Worm (Caenorhabditis elegans) whole organism, dauer: ENCODE results near the gene F09B12.5.

Source experiments
- unc-62 ChIP-seq: sonication (generic microtip); optimal IDR thresholded peaks from 2 replicates; lab custom pipeline; 2017; ENCODE audit warnings: missing biosample characterization, missing genetic modification reagents, missing genetic modification characterization

Gene F09B12.5

ce11 chrX:15096277-15096676, 11.8 kb downstream of the F09B12.5 start:
- no peak for TF ChIP-seq unc-62 (GFP tag; lab: Kevin White, UChicago)

ce11 chrX:15097763-15098162, 13.3 kb downstream of the F09B12.5 start, which contains the start of gene F09B12.3:
Gene F09B12.3, minus strand, starts transcription at chrX:15097954.
- TF ChIP-seq unc-62 (GFP tag; lab: Kevin White, UChicago) = no peak

- TF ChIP-seq unc-62 (GFP tag; lab: Kevin White, UChicago) = no peak
Observed at ce11 chrX:15100369-15100963, 16.0 kb downstream of the F09B12.5 start, which contains the start of gene dhhc-1. Gene dhhc-1, minus strand, starts transcription at chrX:15100419.

- no peak for TF ChIP-seq unc-62 (GFP tag; lab: Kevin White, UChicago)
Observed at ce11 chrX:15103481-15103880, 19.0 kb downstream of the F09B12.5 start.

- TF ChIP-seq unc-62 (GFP tag; lab: Kevin White, UChicago) = no peak
Observed at ce11 chrX:15104963-15105493, 20.5 kb downstream of the F09B12.5 start.

- no peak for TF ChIP-seq unc-62 (GFP tag; lab: Kevin White, UChicago)
Observed at ce11 chrX:15107747-15108252, 23.3 kb downstream of the F09B12.5 start, which contains the start of gene mlt-9. Gene mlt-9, minus strand, starts transcription at chrX:15107797.

ce11 chrX:15112172-15112571, 27.7 kb downstream of the F09B12.5 start:
- no peak for TF ChIP-seq unc-62 (GFP tag; lab: Kevin White, UChicago)

- TF ChIP-seq unc-62 (GFP tag; lab: Kevin White, UChicago) = no peak
Observed at ce11 chrX:15115748-15116147, 31.3 kb downstream of the F09B12.5 start.

ce11 chrX:15116514-15116913, 32.0 kb downstream of the F09B12.5 start, which contains the start of gene R07D5.2:
Gene R07D5.2, minus strand, starts transcription at chrX:15116614.
- no peak for TF ChIP-seq unc-62 (GFP tag; lab: Kevin White, UChicago)

ce11 chrX:15120545-15120944, 36.0 kb downstream of the F09B12.5 start:
- TF ChIP-seq unc-62 (GFP tag; lab: Kevin White, UChicago) = no peak

- TF ChIP-seq unc-62 (GFP tag; lab: Kevin White, UChicago) = no peak
Observed at ce11 chrX:15125138-15125537, 40.6 kb downstream of the F09B12.5 start.

ce11 chrX:15126736-15127135, 42.2 kb downstream of the F09B12.5 start:
- TF ChIP-seq unc-62 (GFP tag; lab: Kevin White, UChicago) = no peak

ce11 chrX:15127338-15127737, 42.8 kb downstream of the F09B12.5 start:
- TF ChIP-seq unc-62 (GFP tag; lab: Kevin White, UChicago) = no peak

ce11 chrX:15128184-15128583, 43.7 kb downstream of the F09B12.5 start:
- TF ChIP-seq unc-62 (GFP tag; lab: Kevin White, UChicago) = no peak

ce11 chrX:15132073-15132472, 47.6 kb downstream of the F09B12.5 start:
- TF ChIP-seq unc-62 (GFP tag; lab: Kevin White, UChicago) = no peak

ce11 chrX:15133180-15133579, 48.7 kb downstream of the F09B12.5 start:
- TF ChIP-seq unc-62 (GFP tag; lab: Kevin White, UChicago) = no peak

ce11 chrX:15134941-15135340, 50.4 kb downstream of the F09B12.5 start:
- TF ChIP-seq unc-62 (GFP tag; lab: Kevin White, UChicago) = no peak
